Worm (Caenorhabditis elegans): ENCODE measurements around the gene rabn-5.
A peak's percentile ranks its signal among the peaks of the same experiment; 100 is the strongest.

Gene rabn-5

DNA sequence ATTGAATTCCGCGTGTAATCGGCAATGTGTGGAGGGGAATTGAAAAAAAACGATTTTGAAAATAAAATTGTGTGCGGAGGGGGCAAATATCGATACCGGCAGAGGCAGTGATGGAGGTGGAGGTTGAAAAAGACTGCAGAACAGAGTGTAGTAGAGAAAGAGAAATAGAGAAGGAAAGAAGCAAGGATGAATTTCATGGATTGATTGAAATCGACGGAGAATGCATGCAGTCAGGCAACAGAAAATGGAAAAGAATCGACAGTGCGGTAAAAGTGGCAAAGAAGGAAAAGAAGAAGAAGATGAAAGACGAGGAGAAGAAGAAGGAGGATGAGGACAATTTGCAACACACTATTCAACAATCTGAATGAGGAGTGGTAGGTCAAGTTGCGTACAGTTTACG is 27.5 kb upstream of the rabn-5 start, which contains the start of gene W04D12.1:
TSS of gene W04D12.1 (plus strand) at position 111 of the 400 bp plus-strand sequence.
- peak; percentile 4 for TF ChIP-seq nfya-1 (tag; optimal IDR thresholded peaks at IDR 0.05)
- TF ChIP-seq sox-4 (tag; optimal IDR thresholded peaks at IDR 0.05) = no peak
- no peak for TF ChIP-seq dve-1 (tag; optimal IDR thresholded peaks at IDR 0.05)
- TF ChIP-seq C38D4.7 (GFP tag; optimal IDR thresholded peaks at IDR 0.05) = peak; percentile 18
- TF ChIP-seq sdc-2 (tag; optimal IDR thresholded peaks at IDR 0.05) = peak; percentile 7

DNA sequence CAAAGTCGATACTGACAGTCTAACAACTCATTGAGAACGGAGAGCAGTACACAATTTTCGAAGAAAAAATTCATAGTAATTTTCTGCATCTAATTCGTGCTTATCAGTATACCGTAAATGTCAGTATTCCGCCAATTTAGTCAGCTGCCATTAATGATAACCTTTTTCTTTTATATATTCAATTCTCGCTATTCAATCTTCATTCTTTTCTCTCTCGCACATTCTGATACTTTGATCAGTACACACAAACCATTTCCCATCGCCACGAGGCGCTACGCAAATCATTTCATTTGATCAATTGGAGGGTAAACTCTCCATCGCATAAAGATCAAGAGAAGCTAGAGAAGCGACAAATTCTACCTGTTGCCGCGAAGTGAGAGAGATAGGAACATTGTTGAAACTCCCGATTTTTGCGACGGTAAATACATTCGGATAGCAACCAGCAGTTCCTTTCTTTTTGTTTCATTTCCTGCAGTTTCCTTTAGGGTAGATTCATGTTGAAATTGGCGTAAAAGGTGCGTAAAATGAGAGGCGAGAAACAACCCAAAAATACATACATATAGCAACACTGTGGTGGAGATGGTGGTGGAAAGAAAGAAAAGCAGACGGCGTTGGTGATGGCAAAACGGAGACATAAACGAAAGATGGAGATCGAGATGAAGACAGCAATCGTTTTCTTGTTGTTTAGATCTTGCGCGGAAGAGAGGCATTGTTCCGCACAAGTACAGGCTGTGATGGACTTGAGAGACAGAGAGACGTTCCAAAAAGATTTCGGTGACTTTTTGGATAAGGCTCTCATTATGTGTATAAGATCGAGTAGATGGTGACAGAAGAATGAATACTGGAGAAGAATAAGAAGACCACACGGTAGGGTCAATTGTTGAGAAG is 25.9 kb upstream of the rabn-5 start:
- TF ChIP-seq C38D4.7 (GFP tag; optimal IDR thresholded peaks at IDR 0.05) (no peak), elt-4 (tag; optimal IDR thresholded peaks at IDR 0.05) (no peak), ets-4 (tag; optimal IDR thresholded peaks at IDR 0.05) (peak; percentile 13), unc-55 (GFP tag; optimal IDR thresholded peaks at IDR 0.05) (peak; percentile 14), dve-1 (tag; optimal IDR thresholded peaks at IDR 0.05) (no peak), rnt-1 (tag; optimal IDR thresholded peaks at IDR 0.05) (peak; percentile 9), ceh-18 (tag; optimal IDR thresholded peaks at IDR 0.05) (peak; percentile 39), mec-3 (tag; optimal IDR thresholded peaks at IDR 0.05; ENCODE audit: borderline replicate concordance) (no peak), ceh-24 (tag; optimal IDR thresholded peaks at IDR 0.05) (no peak)

DNA sequence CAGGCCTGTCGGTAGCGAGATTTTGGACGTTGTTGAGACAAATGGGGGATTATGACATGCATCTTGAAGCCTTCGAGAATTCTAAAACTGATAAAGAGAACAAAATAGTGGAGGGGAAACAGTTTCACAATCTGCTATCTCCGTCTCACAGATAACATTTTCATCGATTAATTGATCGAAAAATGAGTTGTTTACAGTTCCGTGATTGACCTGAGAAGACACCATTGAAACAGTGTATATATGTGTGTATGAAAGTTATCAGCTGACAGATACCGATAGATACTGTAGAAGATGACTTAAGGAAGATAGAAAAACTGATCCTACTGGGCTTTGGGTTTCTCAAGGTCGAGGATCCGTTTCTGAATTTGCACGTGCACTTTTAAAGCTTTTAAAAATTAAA is 25.2 kb upstream of the rabn-5 start:
- TF ChIP-seq ceh-48 (tag; optimal IDR thresholded peaks at IDR 0.05) = no peak
- TF ChIP-seq elt-2 (tag; optimal IDR thresholded peaks at IDR 0.05) = peak; percentile 23
- no peak for TF ChIP-seq pros-1 (tag; optimal IDR thresholded peaks at IDR 0.05)

DNA sequence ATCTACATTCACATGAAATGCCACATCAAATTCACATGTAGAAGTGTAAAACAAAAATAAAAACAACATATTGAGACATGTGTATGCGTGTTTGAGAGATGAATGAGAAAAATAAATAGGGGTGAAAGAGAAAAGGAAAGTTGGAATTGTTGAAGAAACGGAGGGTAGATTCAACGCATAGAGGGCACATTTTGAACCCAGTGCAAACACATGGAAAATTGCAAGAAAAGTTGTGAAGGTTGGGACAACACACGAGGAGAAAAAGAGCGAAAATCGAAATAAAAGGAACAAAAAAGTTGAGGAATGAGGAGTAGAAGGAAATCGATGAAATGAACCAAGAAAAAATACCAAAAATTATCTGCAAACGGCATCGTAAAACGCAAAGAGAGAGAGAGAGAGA is 24.8 kb upstream of the rabn-5 start:
- TF ChIP-seq ceh-14 (tag; optimal IDR thresholded peaks at IDR 0.05) = no peak
- TF ChIP-seq pax-1 (tag; optimal IDR thresholded peaks at IDR 0.05) = no peak
- TF ChIP-seq ceh-2 (tag; optimal IDR thresholded peaks at IDR 0.05) = no peak
- no peak for TF ChIP-seq ztf-16 (tag; optimal IDR thresholded peaks at IDR 0.05)
- no peak for TF ChIP-seq ceh-45 (GFP tag; IDR thresholded peaks at IDR 0.05)
- TF ChIP-seq sdc-2 (tag; optimal IDR thresholded peaks at IDR 0.05) = no peak
- no peak for TF ChIP-seq ceh-6 (GFP tag; optimal IDR thresholded peaks at IDR 0.05)
- no peak for TF ChIP-seq lin-11 (tag; optimal IDR thresholded peaks at IDR 0.05)
- no peak for TF ChIP-seq pha-4 (tag; optimal IDR thresholded peaks at IDR 0.05)
- no peak for TF ChIP-seq hlh-30 (tag; optimal IDR thresholded peaks at IDR 0.05; ENCODE audit: insufficient read depth)
- TF ChIP-seq dmd-4 (tag; optimal IDR thresholded peaks at IDR 0.05; ENCODE audit: borderline replicate concordance) = no peak
- TF ChIP-seq pag-3 (tag; optimal IDR thresholded peaks at IDR 0.05; ENCODE audit: borderline replicate concordance) = no peak

DNA sequence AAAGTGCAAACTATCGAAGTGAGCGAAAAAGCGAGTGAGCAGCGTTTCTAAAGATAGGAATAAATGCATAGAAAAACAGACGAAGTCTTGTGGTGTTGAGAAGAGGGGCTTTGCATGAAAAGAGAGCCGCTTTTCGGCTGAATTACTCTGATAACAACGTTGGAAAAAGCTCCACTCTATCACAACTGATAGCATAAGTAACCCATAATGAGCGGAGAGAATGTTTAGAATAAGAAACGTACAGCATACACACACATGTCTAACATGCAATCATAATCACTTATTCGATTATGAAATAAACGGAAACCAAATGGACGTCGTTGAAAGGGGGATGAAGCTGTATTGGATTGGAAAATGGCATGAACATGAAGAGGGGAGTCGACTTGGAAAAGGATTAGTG is 24.1 kb upstream of the rabn-5 start:
- TF ChIP-seq Y22D7AL.16 (tag; optimal IDR thresholded peaks at IDR 0.05) (no peak), sdc-2 (tag; optimal IDR thresholded peaks at IDR 0.05) (peak; percentile 0)

DNA sequence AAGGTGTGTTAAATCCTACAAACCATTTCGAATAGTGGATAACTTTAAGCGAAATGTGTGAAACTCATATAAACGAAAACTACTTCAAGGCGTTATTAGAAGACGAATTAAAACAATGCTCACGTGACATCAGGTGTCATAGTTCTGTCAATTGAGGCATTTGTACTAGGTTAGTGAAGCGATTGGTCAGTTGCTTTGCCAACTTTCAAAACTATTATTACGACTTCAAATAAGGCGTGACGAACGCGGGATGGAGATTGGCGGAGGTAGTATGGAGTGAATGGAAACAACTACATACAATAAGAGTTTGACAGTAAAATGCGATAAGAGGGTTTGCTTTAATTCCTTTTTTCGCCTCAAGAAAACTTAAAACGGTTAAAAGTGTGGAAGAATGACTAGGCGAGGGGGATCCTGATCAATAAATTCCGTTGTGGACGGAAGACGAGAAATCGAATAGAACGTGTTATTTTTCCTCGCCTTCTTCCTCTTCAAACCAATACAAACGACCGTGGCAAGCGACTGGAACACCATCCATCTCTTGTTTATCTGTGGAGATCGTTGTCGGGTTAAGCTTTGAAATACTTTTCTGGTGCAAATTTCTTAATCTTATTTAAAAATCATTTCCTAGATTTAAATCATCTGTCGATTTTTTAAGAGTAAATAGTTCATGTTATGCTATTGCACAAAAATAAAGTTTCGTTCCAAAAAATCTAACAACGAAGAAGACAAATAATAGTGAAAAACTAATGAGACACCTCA is 23.4 kb upstream of the rabn-5 start:
- TF ChIP-seq F13H6.1 (tag; optimal IDR thresholded peaks at IDR 0.05) = no peak
- TF ChIP-seq pat-9 (tag; optimal IDR thresholded peaks at IDR 0.05) = no peak
- TF ChIP-seq pqm-1 (tag; optimal IDR thresholded peaks at IDR 0.05) = no peak
- TF ChIP-seq nfya-1 (tag; optimal IDR thresholded peaks at IDR 0.05) = no peak
- no peak for TF ChIP-seq nhr-11 (tag; optimal IDR thresholded peaks at IDR 0.05)
- TF ChIP-seq ceh-45 (GFP tag; IDR thresholded peaks at IDR 0.05) = no peak
- no peak for TF ChIP-seq ama-1 (optimal IDR thresholded peaks at IDR 0.05)
- TF ChIP-seq ceh-2 (tag; optimal IDR thresholded peaks at IDR 0.05) = no peak
- no peak for TF ChIP-seq che-1 (tag; optimal IDR thresholded peaks at IDR 0.05)
- no peak for TF ChIP-seq unc-86 (tag; optimal IDR thresholded peaks at IDR 0.05)
- TF ChIP-seq pax-1 (tag; optimal IDR thresholded peaks at IDR 0.05) = no peak
- no peak for TF ChIP-seq ceh-9 (tag; optimal IDR thresholded peaks at IDR 0.05)
- TF ChIP-seq ceh-6 (GFP tag; optimal IDR thresholded peaks at IDR 0.05) = no peak
- no peak for TF ChIP-seq ceh-31 (tag; optimal IDR thresholded peaks at IDR 0.05)
- no peak for TF ChIP-seq fkh-10 (GFP tag; optimal IDR thresholded peaks at IDR 0.05)
- TF ChIP-seq zip-5 (tag; optimal IDR thresholded peaks at IDR 0.05) = no peak
- TF ChIP-seq K09A11.1 (tag; optimal IDR thresholded peaks at IDR 0.05; ENCODE audit: insufficient read depth) = no peak
- no peak for TF ChIP-seq Y22D7AL.16 (tag; optimal IDR thresholded peaks at IDR 0.05)
- TF ChIP-seq C38D4.7 (GFP tag; optimal IDR thresholded peaks at IDR 0.05) = no peak
- TF ChIP-seq dmd-4 (tag; optimal IDR thresholded peaks at IDR 0.05; ENCODE audit: borderline replicate concordance) = no peak

All from whole organism, late embryonic.